Fruit fly (Drosophila melanogaster) whole organism, pupa: ENCODE data around the gene Jarid2.

ENCODE experiments used
- CG10348 ChIP-seq: fragments of 200-800 bp; sonication (Bioruptor generic); IDR thresholded peaks from 2 replicates; pipeline ENCODE4 v1.3.6; 2022; ENCODE audit warnings: missing biosample characterization, missing genetic modification characterization
- CG12605 ChIP-seq: fragments of 200-800 bp; sonication (Bioruptor generic); IDR thresholded peaks from 2 replicates; pipeline ENCODE4 v1.3.6; 2022; ENCODE audit warnings: missing biosample characterization, missing genetic modification characterization
- CG13204 ChIP-seq: fragments of 200-800 bp; sonication (Bioruptor generic); optimal IDR thresholded peaks from 2 replicates; lab custom pipeline; 2018; ENCODE audit warnings: missing biosample characterization, mild to moderate bottlenecking, missing genetic modification characterization, moderate library complexity
- CG14655 ChIP-seq: fragments of 200-800 bp; sonication (Bioruptor generic); optimal IDR thresholded peaks from 3 replicates; lab custom pipeline; 2017; ENCODE audit warnings: mild to moderate bottlenecking, missing biosample characterization, missing genetic modification reagents, missing genetic modification characterization
- CG15710 ChIP-seq: fragments of 200-800 bp; sonication (Bioruptor generic); optimal IDR thresholded peaks from 2 replicates; lab custom pipeline; 2018; ENCODE audit warnings: missing biosample characterization, mild to moderate bottlenecking, missing genetic modification characterization, moderate library complexity
- CG17806 ChIP-seq: fragments of 200-800 bp; sonication (Bioruptor generic); optimal IDR thresholded peaks from 2 replicates; lab custom pipeline; 2018; ENCODE audit warnings: missing biosample characterization, mild to moderate bottlenecking, missing genetic modification characterization, moderate library complexity
- CG32121 ChIP-seq: fragments of 200-800 bp; sonication (Bioruptor generic); IDR thresholded peaks from 2 replicates; pipeline ENCODE4 v1.3.6; 2022; ENCODE audit warnings: missing biosample characterization, missing genetic modification characterization
- CG34367 ChIP-seq: fragments of 200-800 bp; sonication (Bioruptor generic); optimal IDR thresholded peaks from 2 replicates; lab custom pipeline; 2018; ENCODE audit warnings: missing biosample characterization, mild to moderate bottlenecking, missing genetic modification characterization
- CG4496 ChIP-seq: fragments of 200-800 bp; sonication (Bioruptor generic); IDR thresholded peaks from 3 replicates; pipeline ENCODE4 v1.3.6; 2022; ENCODE audit warnings: missing biosample characterization, missing genetic modification characterization
- CG8159 ChIP-seq: fragments of 200-800 bp; sonication (Bioruptor generic); optimal IDR thresholded peaks from 3 replicates; lab custom pipeline; 2018; ENCODE audit warnings: missing biosample characterization, mild to moderate bottlenecking, missing genetic modification characterization, moderate library complexity
- CG8301 ChIP-seq: fragments of 200-800 bp; sonication (Bioruptor generic); optimal IDR thresholded peaks from 2 replicates; lab custom pipeline; 2018; ENCODE audit warnings: missing biosample characterization, mild to moderate bottlenecking, missing genetic modification characterization
- CG9948 ChIP-seq: fragments of 200-800 bp; sonication (Bioruptor generic); optimal IDR thresholded peaks from 2 replicates; lab custom pipeline; 2018; ENCODE audit warnings: missing biosample characterization, mild to moderate bottlenecking, missing genetic modification characterization, moderate library complexity
- D1 ChIP-seq: fragments of 200-800 bp; sonication (Bioruptor generic); optimal IDR thresholded peaks from 2 replicates; lab custom pipeline; 2018; ENCODE audit warnings: missing biosample characterization, mild to moderate bottlenecking, missing genetic modification characterization, moderate library complexity
- EcR ChIP-seq: fragments of 200-800 bp; sonication (Bioruptor generic); optimal IDR thresholded peaks from 3 replicates; lab custom pipeline; 2019; ENCODE audit warnings: missing biosample characterization, missing genetic modification characterization, mild to moderate bottlenecking, moderate library complexity, missing genetic modification reagents
- Ets98B ChIP-seq: fragments of 200-800 bp; sonication (Bioruptor generic); IDR thresholded peaks from 2 replicates; pipeline ENCODE4 v1.3.6; 2022; ENCODE audit warnings: missing biosample characterization, missing genetic modification characterization
- Pif1A ChIP-seq: fragments of 200-800 bp; sonication (Bioruptor generic); optimal IDR thresholded peaks from 3 replicates; lab custom pipeline; 2016; ENCODE audit warnings: missing biosample characterization, missing genetic modification characterization
- Pif1B ChIP-seq: fragments of 200-800 bp; sonication (Bioruptor generic); optimal IDR thresholded peaks from 3 replicates; lab custom pipeline; 2016; ENCODE audit warnings: missing biosample characterization, missing genetic modification characterization
- Snoo ChIP-seq: fragments of 200-800 bp; sonication (Bioruptor generic); optimal IDR thresholded peaks from 3 replicates; lab custom pipeline; 2017; ENCODE audit warnings: missing biosample characterization, mild to moderate bottlenecking, missing genetic modification characterization, inconsistent platforms
- fd96Ca ChIP-seq: fragments of 200-800 bp; sonication (Bioruptor generic); IDR thresholded peaks from 3 replicates; pipeline ENCODE4 v1.3.6; 2022; ENCODE audit warnings: missing biosample characterization, missing genetic modification characterization
- gl ChIP-seq: fragments of 200-800 bp; sonication (Bioruptor generic); optimal IDR thresholded peaks from 2 replicates; lab custom pipeline; 2018; ENCODE audit warnings: missing biosample characterization, mild to moderate bottlenecking, missing genetic modification characterization
- rn ChIP-seq: fragments of 200-800 bp; sonication (Bioruptor generic); IDR thresholded peaks from 2 replicates; pipeline ENCODE4 v1.3.6; 2022; ENCODE audit warnings: missing biosample characterization, missing genetic modification characterization

Gene Jarid2

DNA sequence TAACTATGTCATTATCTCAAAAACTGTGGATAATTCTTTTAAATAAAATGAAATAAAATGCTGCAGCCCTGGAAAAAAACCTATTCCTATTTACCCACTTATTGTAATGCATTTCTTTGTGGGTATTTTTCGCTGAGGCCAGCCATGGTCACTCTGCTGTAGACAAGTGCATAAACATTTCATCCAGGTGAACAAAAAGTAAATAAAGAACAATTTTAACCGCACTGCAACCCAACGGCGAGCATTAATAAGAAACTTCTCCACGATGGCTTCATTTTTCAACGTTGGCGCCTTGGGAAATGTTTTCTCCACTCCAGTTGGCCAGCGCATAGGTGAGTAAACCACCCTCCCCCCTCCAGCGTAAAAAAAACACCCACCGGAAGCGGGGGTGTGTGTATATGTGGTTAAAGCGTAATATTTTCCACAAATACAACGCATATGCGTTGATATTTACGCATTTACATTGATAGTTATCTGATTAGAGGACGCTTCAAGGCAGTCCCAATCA is 30.1 kb upstream of the Jarid2 start, which contains the start of gene CG3529:
Gene CG3529 (plus strand): TSS at position 134 of the 508 bp plus-strand sequence.
- TF ChIP-seq Snoo (tag; lab: Kevin White, UChicago) (no peak), CG34367 (no peak), D1 (tag; lab: Kevin White, UChicago) (no peak), EcR (GFP tag; lab: Kevin White, UChicago) (peak; percentile 29), CG8159 (tag; lab: Kevin White, UChicago) (no peak), CG8301 (tag; lab: Kevin White, UChicago) (no peak), Ets98B (GFP tag; lab: Robert Waterston, UW) (0 out of 2 replicates have a peak, but pooled peaks have one; percentile 15), rn (GFP tag; lab: Robert Waterston, UW) (no peak), CG17806 (tag; lab: Kevin White, UChicago) (no peak), gl (tag; lab: Kevin White, UChicago) (no peak), CG9948 (tag; lab: Kevin White, UChicago) (no peak), CG4496 (GFP tag; lab: Robert Waterston, UW) (no peak), Pif1B (GFP tag; lab: Kevin White, UChicago) (no peak), CG13204 (GFP tag; lab: Kevin White, UChicago) (no peak), CG32121 (GFP tag; lab: Robert Waterston, UW) (0 out of 2 replicates have a peak, but pooled peaks have one; percentile 22), CG10348 (GFP tag; lab: Robert Waterston, UW) (no peak), fd96Ca (no peak), CG15710 (peak; percentile 33), CG14655 (GFP tag; lab: Kevin White, UChicago) (no peak)

DNA sequence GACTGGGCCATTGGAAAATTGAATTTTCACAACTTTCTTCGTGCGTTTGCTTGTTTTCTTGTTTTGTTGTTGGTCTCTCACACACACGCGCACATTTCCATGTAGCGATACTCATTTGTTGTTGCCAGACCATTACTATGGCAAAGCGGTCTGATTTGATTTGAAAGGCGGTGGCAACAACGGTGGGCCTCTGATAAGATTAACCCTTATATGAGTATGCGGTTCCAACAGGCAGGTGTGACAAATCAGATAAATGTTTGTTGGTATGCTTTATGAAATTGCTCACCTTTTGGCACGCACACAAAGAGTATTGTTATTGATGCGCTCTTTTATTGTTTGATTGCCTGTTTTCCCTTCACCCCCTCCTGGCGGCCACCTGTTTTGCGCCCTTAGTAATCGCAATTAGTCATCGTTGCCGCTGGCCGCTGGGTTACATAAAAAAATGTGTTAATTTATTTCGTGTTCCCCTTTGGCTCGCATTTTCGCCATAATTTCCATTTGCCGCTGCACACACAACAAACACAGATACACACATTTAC is 29.5 kb upstream of the Jarid2 start:
- TF ChIP-seq CG14655 (GFP tag; lab: Kevin White, UChicago) (no peak), fd96Ca (0 out of 3 replicates have a peak, but pooled peaks have one; percentile 27), EcR (GFP tag; lab: Kevin White, UChicago) (no peak), Ets98B (GFP tag; lab: Robert Waterston, UW) (peak; percentile 5; the same call in 1 of the 2 replicates), Pif1B (GFP tag; lab: Kevin White, UChicago) (no peak), CG34367 (no peak), CG32121 (GFP tag; lab: Robert Waterston, UW) (0 out of 2 replicates have a peak, but pooled peaks have one; percentile 7), gl (tag; lab: Kevin White, UChicago) (no peak), D1 (tag; lab: Kevin White, UChicago) (no peak), Snoo (tag; lab: Kevin White, UChicago) (no peak), CG17806 (tag; lab: Kevin White, UChicago) (no peak), CG13204 (GFP tag; lab: Kevin White, UChicago) (no peak), rn (GFP tag; lab: Robert Waterston, UW) (no peak), CG8159 (tag; lab: Kevin White, UChicago) (no peak), CG9948 (tag; lab: Kevin White, UChicago) (no peak), CG8301 (tag; lab: Kevin White, UChicago) (no peak), CG15710 (no peak), CG10348 (GFP tag; lab: Robert Waterston, UW) (no peak), CG4496 (GFP tag; lab: Robert Waterston, UW) (0 out of 3 replicates have a peak, but pooled peaks have one; percentile 37), CG12605 (GFP tag; lab: Robert Waterston, UW) (peak; percentile 23; the same call in 1 of the 2 replicates), Pif1A (GFP tag; lab: Kevin White, UChicago) (no peak)

DNA sequence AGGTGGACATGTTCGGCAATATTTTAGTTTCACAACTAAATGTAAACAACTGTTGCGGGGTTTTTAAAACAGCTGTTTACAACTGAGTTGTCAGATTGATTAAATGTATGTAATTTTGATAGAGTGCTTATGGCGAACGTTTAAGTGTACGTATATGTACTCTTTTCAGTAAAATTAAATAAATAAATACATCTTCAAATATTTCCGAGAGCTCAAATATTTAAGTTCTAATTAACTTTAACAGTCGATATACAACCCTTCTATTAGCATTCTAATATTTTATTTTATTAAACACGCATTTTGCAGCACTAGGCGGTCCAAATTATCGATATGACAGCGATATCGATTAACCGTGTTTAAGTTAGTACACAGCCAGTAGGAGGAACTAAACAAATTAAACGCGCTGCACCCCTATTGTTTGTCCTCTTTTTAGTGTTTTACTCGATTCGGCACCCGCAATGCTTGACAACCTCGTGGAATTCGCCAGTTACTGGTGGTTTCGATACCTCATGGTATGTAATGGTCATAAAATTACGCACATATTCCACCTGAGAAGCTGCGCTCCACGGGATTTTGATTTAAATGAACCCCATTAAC is 25.2 kb upstream of the Jarid2 start, which contains the start of the genes CG3448 and ghi:
Gene CG3448 (minus strand): TSS at position 51 of the 597 bp plus-strand sequence.
Gene ghi (plus strand): TSS at position 355 of the 597 bp plus-strand sequence.
- TF ChIP-seq CG12605 (GFP tag; lab: Robert Waterston, UW): no peak
- TF ChIP-seq Snoo (tag; lab: Kevin White, UChicago): peak; percentile 46
- TF ChIP-seq CG8301 (tag; lab: Kevin White, UChicago): peak; percentile 45
- peak; percentile 68; the same call in 2 of the 3 replicates for TF ChIP-seq CG4496 (GFP tag; lab: Robert Waterston, UW)
- TF ChIP-seq CG17806 (tag; lab: Kevin White, UChicago): peak; percentile 52
- no peak for TF ChIP-seq fd96Ca
- TF ChIP-seq CG9948 (tag; lab: Kevin White, UChicago): peak; percentile 44
- no peak for TF ChIP-seq D1 (tag; lab: Kevin White, UChicago)
- peak; percentile 22 for TF ChIP-seq gl (tag; lab: Kevin White, UChicago)
- peak; percentile 20 for TF ChIP-seq CG15710
- no peak for TF ChIP-seq CG10348 (GFP tag; lab: Robert Waterston, UW)
- no peak for TF ChIP-seq CG34367
- TF ChIP-seq CG8159 (tag; lab: Kevin White, UChicago): peak; percentile 67
- TF ChIP-seq EcR (GFP tag; lab: Kevin White, UChicago): no peak
- peak; percentile 62 for TF ChIP-seq Pif1A (GFP tag; lab: Kevin White, UChicago)
- TF ChIP-seq Pif1B (GFP tag; lab: Kevin White, UChicago): peak; percentile 50
- TF ChIP-seq CG32121 (GFP tag; lab: Robert Waterston, UW): peak; percentile 51; the same call in 1 of the 2 replicates
- TF ChIP-seq CG14655 (GFP tag; lab: Kevin White, UChicago): no peak
- TF ChIP-seq Ets98B (GFP tag; lab: Robert Waterston, UW): peak; percentile 51
- TF ChIP-seq CG13204 (GFP tag; lab: Kevin White, UChicago): no peak
- TF ChIP-seq rn (GFP tag; lab: Robert Waterston, UW): 0 out of 2 replicates have a peak, but pooled peaks have one; percentile 11

DNA sequence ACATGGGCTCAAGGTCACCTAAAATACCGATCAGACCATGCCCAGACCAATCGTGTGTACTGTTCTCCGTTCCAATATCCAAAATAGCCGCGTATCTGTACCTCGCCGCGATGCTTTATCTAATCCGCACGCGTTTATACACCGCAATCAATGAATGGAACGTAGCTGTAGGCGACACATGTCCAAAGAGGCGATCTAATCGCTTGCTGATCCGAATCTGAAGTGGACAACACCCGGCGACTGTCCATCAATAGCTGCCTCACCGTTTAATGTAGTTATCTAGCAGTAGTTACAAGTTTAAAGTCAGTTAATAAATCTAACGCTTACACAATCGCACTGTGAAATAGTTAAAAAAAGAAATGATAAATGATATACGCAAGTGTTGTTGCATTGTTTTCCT is 24.4 kb upstream of the Jarid2 start:
- TF ChIP-seq CG15710 (no peak), CG4496 (GFP tag; lab: Robert Waterston, UW) (0 out of 3 replicates have a peak, but pooled peaks have one; percentile 6), EcR (GFP tag; lab: Kevin White, UChicago) (no peak)
